Fruit fly (Drosophila melanogaster) Kc167 (cell line): ENCODE results near the gene CG7990.

Experiments
- Myc ChIP-seq: fragments of >200 bp; optimal IDR thresholded peaks from 2 replicates; lab custom pipeline; 2017; ENCODE audit warnings: missing external identifiers
- Sin3A ChIP-seq: fragments of >200 bp; optimal IDR thresholded peaks from 2 replicates; lab custom pipeline; 2018; ENCODE audit warnings: missing external identifiers
- h ChIP-seq: fragments of >200 bp; optimal IDR thresholded peaks from 3 replicates; lab custom pipeline; 2018; ENCODE audit warnings: missing external identifiers
- insv ChIP-seq: fragments of >200 bp; optimal IDR thresholded peaks from 3 replicates; lab custom pipeline; 2018; ENCODE audit warnings: missing external identifiers
- psq ChIP-seq: fragments of >200 bp; optimal IDR thresholded peaks from 2 replicates; lab custom pipeline; 2017; ENCODE audit warnings: missing external identifiers
- ttk ChIP-seq: sonication (Bioruptor generic); optimal IDR thresholded peaks from 2 replicates; lab custom pipeline; 2017; ENCODE audit warnings: missing external identifiers

The CG7990 gene

dm6 chrX:19166152-19166935 is 35.4 kb downstream of the CG7990 start:
- no peak for TF ChIP-seq ttk (lab: Kevin White, UChicago)
- TF ChIP-seq Myc (lab: Kevin White, UChicago): no peak
- no peak for TF ChIP-seq insv (lab: Kevin White, UChicago)
- no peak for TF ChIP-seq Sin3A
- no peak for TF ChIP-seq psq (lab: Kevin White, UChicago)
- TF ChIP-seq h: no peak

DNA sequence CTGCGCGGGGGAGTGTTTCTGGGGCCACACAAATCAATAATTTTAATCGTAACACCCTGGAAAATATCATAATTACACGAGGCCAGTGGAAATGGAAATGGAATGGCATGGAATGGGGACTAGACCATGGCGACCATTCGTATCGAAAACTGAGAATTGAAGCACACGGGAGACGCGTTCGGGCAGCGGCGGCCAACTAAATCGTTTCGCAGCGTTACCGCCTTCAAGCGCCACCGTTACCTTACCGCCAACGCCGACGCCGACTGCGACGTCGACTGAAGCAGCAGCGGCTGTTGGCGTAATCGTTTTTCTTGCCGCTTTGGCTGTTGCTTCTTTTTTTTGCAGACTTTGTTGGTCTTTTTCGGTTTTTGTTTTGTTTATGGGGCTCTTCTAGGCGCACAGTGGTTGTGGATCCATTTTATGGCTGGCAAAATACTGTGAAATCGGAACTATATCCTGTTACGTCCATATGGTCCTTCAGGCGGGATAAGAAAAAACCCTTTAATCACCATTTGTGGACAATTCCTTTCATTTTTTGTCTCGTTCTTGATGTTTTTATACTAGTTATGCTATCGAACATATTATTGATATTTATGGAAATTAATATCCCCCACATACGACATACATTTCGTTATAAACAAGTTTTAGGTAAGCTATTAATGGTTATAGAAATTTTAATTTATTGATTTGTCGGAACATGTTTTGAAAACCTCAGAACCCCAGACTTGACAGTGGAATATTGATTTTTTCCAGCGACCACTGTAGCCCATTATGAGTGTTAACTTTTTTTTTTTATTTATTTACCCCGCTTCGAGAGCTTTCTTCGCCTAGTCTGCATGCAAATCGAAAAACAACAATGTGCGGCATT is 36.4 kb downstream of the CG7990 start:
- TF ChIP-seq ttk (lab: Kevin White, UChicago): no peak

DNA sequence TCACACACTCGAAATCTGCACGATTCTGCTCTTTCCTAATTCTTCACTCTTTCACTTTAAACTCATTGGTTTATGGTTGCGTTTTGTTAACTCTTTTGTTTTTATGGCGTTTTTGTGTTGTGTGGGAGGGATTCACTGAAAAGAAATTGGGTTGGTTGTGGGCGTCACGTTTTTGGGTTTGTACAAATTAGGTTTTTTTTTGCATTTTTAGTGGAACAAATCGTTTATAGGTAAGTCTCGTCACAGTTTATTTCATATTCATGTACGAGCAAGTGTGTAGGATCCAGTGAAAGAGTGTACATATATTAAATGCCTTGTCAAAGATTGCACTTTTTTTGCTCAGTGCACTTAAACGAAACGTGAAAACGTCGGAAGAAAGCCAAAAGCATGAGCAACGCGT is 37.1 kb downstream of the CG7990 start:
- TF ChIP-seq h (no peak), insv (lab: Kevin White, UChicago) (no peak), ttk (lab: Kevin White, UChicago) (no peak), psq (lab: Kevin White, UChicago) (no peak), Sin3A (no peak), Myc (lab: Kevin White, UChicago) (no peak)

dm6 chrX:19163446-19163845 is 38.3 kb downstream of the CG7990 start:
- TF ChIP-seq insv (lab: Kevin White, UChicago) (no peak), Sin3A (no peak), ttk (lab: Kevin White, UChicago) (no peak), Myc (lab: Kevin White, UChicago) (no peak), h (no peak), psq (lab: Kevin White, UChicago) (no peak)

dm6 chrX:19162249-19162914 is 39.4 kb downstream of the CG7990 start:
- TF ChIP-seq h (no peak), psq (lab: Kevin White, UChicago) (no peak), Sin3A (no peak), ttk (lab: Kevin White, UChicago) (no peak), Myc (lab: Kevin White, UChicago) (no peak), insv (lab: Kevin White, UChicago) (no peak)

dm6 chrX:19160635-19161407 is 41.0 kb downstream of the CG7990 start:
- TF ChIP-seq psq (lab: Kevin White, UChicago): no peak
- no peak for TF ChIP-seq Sin3A
- TF ChIP-seq h: no peak
- no peak for TF ChIP-seq Myc (lab: Kevin White, UChicago)
- TF ChIP-seq insv (lab: Kevin White, UChicago): no peak
- TF ChIP-seq ttk (lab: Kevin White, UChicago): no peak

DNA sequence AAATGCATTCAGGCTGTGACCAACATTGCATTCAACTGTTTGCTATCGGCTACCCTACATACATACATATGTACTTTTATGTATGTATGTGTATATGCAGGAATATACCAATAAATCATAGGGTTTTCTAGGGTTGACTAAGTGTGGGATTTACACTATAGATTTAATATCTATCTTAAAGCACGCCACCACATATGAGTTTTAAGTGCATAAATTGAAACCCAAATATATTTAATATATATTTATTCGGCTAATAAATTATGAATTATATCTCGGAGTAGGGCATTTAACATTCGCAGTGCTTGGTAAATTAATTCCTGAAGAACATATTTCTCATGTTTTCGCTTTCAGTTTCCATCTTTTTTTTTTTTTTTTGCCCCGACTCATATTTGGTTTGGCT is 41.8 kb downstream of the CG7990 start:
- TF ChIP-seq ttk (lab: Kevin White, UChicago) (no peak), Sin3A (no peak)

- TF ChIP-seq insv (lab: Kevin White, UChicago) (no peak), Sin3A (no peak), h (no peak), ttk (lab: Kevin White, UChicago) (no peak), psq (lab: Kevin White, UChicago) (no peak), Myc (lab: Kevin White, UChicago) (no peak)
Measured at dm6 chrX:19158519-19159289, 43.1 kb downstream of the CG7990 start.

- no peak for TF ChIP-seq psq (lab: Kevin White, UChicago)
- no peak for TF ChIP-seq h
- TF ChIP-seq ttk (lab: Kevin White, UChicago): no peak
- no peak for TF ChIP-seq insv (lab: Kevin White, UChicago)
- TF ChIP-seq Sin3A: no peak
- TF ChIP-seq Myc (lab: Kevin White, UChicago): no peak
Measured at dm6 chrX:19157471-19157870, 44.3 kb downstream of the CG7990 start.

DNA sequence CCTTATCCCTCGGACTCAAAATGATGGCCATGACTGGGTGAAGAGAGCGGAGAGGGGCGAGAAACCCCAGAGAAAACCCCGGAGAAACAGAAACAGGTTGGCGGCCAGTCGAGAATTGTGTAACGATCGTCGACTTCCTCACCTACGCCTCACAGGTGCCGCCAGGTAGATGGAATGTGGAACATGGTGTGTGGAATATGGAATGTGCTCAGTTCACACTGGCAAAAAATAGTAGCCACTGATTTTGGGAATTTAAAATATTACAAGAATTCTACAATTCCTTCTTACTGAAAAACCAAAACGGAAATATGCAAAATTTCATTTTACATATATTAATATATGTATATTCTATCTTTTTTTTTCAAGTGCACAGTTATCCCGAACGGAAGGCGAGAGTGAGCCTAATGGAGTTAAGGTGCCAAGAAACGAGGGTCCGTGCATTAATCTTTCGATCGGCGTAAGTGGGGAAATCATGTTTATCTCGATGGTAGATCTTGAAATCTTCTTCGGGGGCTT is 45.8 kb downstream of the CG7990 start:
- TF ChIP-seq psq (lab: Kevin White, UChicago): no peak
- TF ChIP-seq Myc (lab: Kevin White, UChicago): no peak
- no peak for TF ChIP-seq Sin3A
- no peak for TF ChIP-seq h
- TF ChIP-seq insv (lab: Kevin White, UChicago): no peak
- no peak for TF ChIP-seq ttk (lab: Kevin White, UChicago)

dm6 chrX:19154998-19155397 is 46.8 kb downstream of the CG7990 start:
- TF ChIP-seq h: no peak
